Fruit fly (Drosophila melanogaster) whole organism, embryonic: ENCODE measurements around the gene CG42553.

ENCODE experiments used
- Atf-2 ChIP-seq: fragments of 200-800 bp; sonication (Bioruptor generic); optimal IDR thresholded peaks from 2 replicates; lab custom pipeline; 2016; ENCODE audit warnings: missing biosample characterization, missing genetic modification characterization
- CG10543 ChIP-seq: fragments of 200-800 bp; sonication (Bioruptor generic); optimal IDR thresholded peaks from 3 replicates; lab custom pipeline; 2017; ENCODE audit warnings: missing biosample characterization, mild to moderate bottlenecking, missing genetic modification characterization, moderate library complexity
- CG10654 ChIP-seq: fragments of 200-800 bp; sonication (Bioruptor generic); optimal IDR thresholded peaks from 2 replicates; lab custom pipeline; 2016; ENCODE audit warnings: missing biosample characterization, missing genetic modification characterization
- CG11504 ChIP-seq: fragments of 200-800 bp; sonication (Bioruptor generic); optimal IDR thresholded peaks from 3 replicates; lab custom pipeline; 2019; ENCODE audit warnings: missing biosample characterization, mild to moderate bottlenecking, missing genetic modification characterization, moderate library complexity
- CG11723 ChIP-seq: fragments of 200-800 bp; sonication (Bioruptor generic); optimal IDR thresholded peaks from 2 replicates; lab custom pipeline; 2017; ENCODE audit warnings: missing biosample characterization, mild to moderate bottlenecking, missing genetic modification characterization
- CG13894 ChIP-seq: fragments of 200-800 bp; sonication (Bioruptor generic); optimal IDR thresholded peaks from 3 replicates; lab custom pipeline; 2018; ENCODE audit warnings: missing biosample characterization, mild to moderate bottlenecking, missing genetic modification characterization, moderate library complexity
- CG14710 ChIP-seq: fragments of 200-800 bp; sonication (Bioruptor generic); optimal IDR thresholded peaks from 3 replicates; lab custom pipeline; 2019; ENCODE audit warnings: missing biosample characterization, mild to moderate bottlenecking, missing genetic modification characterization, moderate library complexity
- CG14965 ChIP-seq: fragments of 200-800 bp; sonication (Bioruptor generic); optimal IDR thresholded peaks from 2 replicates; lab custom pipeline; 2016; ENCODE audit warnings: missing biosample characterization, missing genetic modification characterization, borderline replicate concordance
- CG15696 ChIP-seq: fragments of 200-800 bp; sonication (Bioruptor generic); optimal IDR thresholded peaks from 2 replicates; lab custom pipeline; 2019; ENCODE audit warnings: missing biosample characterization, mild to moderate bottlenecking, missing genetic modification characterization, moderate library complexity
- CG1603 ChIP-seq: fragments of 200-800 bp; sonication (Bioruptor generic); optimal IDR thresholded peaks from 2 replicates; lab custom pipeline; 2019; ENCODE audit warnings: missing biosample characterization, mild to moderate bottlenecking, missing genetic modification characterization, moderate library complexity
- CG2202 ChIP-seq: fragments of 200-800 bp; sonication (Bioruptor generic); optimal IDR thresholded peaks from 2 replicates; lab custom pipeline; 2018; ENCODE audit warnings: missing biosample characterization, mild to moderate bottlenecking, missing genetic modification characterization
- CG2678 ChIP-seq: fragments of 200-800 bp; sonication (Bioruptor generic); optimal IDR thresholded peaks from 3 replicates; lab custom pipeline; 2019; ENCODE audit warnings: missing biosample characterization, mild to moderate bottlenecking, missing genetic modification characterization, moderate library complexity
- CG31441 ChIP-seq: fragments of 200-800 bp; sonication (Bioruptor generic); IDR thresholded peaks from 2 replicates; pipeline ENCODE4 v1.3.6; 2022; ENCODE audit warnings: missing biosample characterization, missing genetic modification characterization
- CG34224 ChIP-seq: fragments of 200-800 bp; sonication (Bioruptor generic); IDR thresholded peaks from 3 replicates; pipeline ENCODE4 v1.3.6; 2022; ENCODE audit warnings: missing biosample characterization, missing genetic modification characterization; ENCODE audit not compliant: partially characterized antibody
- CG3995 ChIP-seq: fragments of 200-800 bp; sonication (Bioruptor generic); optimal IDR thresholded peaks from 3 replicates; lab custom pipeline; 2016; ENCODE audit warnings: missing biosample characterization, missing genetic modification characterization
- CG6272 ChIP-seq: fragments of 200-800 bp; sonication (Bioruptor generic); IDR thresholded peaks from 2 replicates; pipeline ENCODE4 v1.3.6; 2022; ENCODE audit warnings: missing biosample characterization, missing genetic modification characterization
- CG6654 ChIP-seq: fragments of 200-800 bp; sonication (Bioruptor generic); optimal IDR thresholded peaks from 2 replicates; lab custom pipeline; 2017; ENCODE audit warnings: missing biosample characterization, mild to moderate bottlenecking, missing genetic modification characterization
- CG6791 ChIP-seq: fragments of 200-800 bp; sonication (Bioruptor generic); IDR thresholded peaks from 3 replicates; pipeline ENCODE4 v1.3.6; 2022; ENCODE audit warnings: missing biosample characterization, missing genetic modification characterization; ENCODE audit not compliant: partially characterized antibody
- CG7839 ChIP-seq: fragments of 200-800 bp; sonication (Bioruptor generic); optimal IDR thresholded peaks from 3 replicates; lab custom pipeline; 2018; ENCODE audit warnings: missing biosample characterization, mild to moderate bottlenecking, missing genetic modification characterization, moderate library complexity
- CG8290 ChIP-seq, 3 experiments: fragments of 200-800 bp; sonication (Bioruptor generic); optimal IDR thresholded peaks; 2 replicates each; lab custom pipeline; 2016 to 2019; ENCODE audit warnings: missing biosample characterization in 3 of 3, missing genetic modification characterization in 3 of 3, mild to moderate bottlenecking in 2 of 3, moderate library complexity in 1 of 3
- CG9215 ChIP-seq: fragments of 200-800 bp; sonication (Bioruptor generic); IDR thresholded peaks from 2 replicates; pipeline ENCODE4 v1.3.6; 2022; ENCODE audit warnings: missing biosample characterization, missing genetic modification characterization
- CG9817 ChIP-seq: fragments of 200-800 bp; sonication (Bioruptor generic); optimal IDR thresholded peaks from 2 replicates; lab custom pipeline; 2018; ENCODE audit warnings: missing biosample characterization, mild to moderate bottlenecking, missing genetic modification characterization, moderate library complexity
- Deaf1 ChIP-seq: fragments of 200-800 bp; optimal IDR thresholded peaks from 3 replicates; lab custom pipeline; 2019; ENCODE audit warnings: missing biosample characterization, mild to moderate bottlenecking, missing genetic modification characterization, moderate library complexity
- Dfd ChIP-seq, 2 experiments: fragments of >200 bp; optimal IDR thresholded peaks; 2 replicates each; lab custom pipeline; 2017; ENCODE audit warnings: missing biosample characterization in 2 of 2, missing genetic modification characterization in 2 of 2
- Ets65A ChIP-seq: fragments of 200-800 bp; sonication (Bioruptor generic); peaks from one replicate; lab custom pipeline; 2016; ENCODE audit warnings: missing biosample characterization, missing genetic modification characterization
- GATAe ChIP-seq: fragments of 200-800 bp; sonication (Bioruptor generic); conservative IDR thresholded peaks from 2 replicates; pipeline ENCODE4 v1.3.6; 2022; ENCODE audit warnings: missing biosample characterization, missing genetic modification characterization
- H15 ChIP-seq: fragments of 200-800 bp; sonication (Bioruptor generic); IDR thresholded peaks from 3 replicates; pipeline ENCODE4 v1.3.6; 2022; ENCODE audit warnings: missing biosample characterization, missing genetic modification characterization
- HLH3B ChIP-seq: fragments of 200-800 bp; sonication (Bioruptor generic); IDR thresholded peaks from 2 replicates; pipeline ENCODE4 v1.3.6; 2022; ENCODE audit warnings: missing biosample characterization, missing genetic modification characterization
- HmgZ ChIP-seq: fragments of 200-800 bp; sonication (Bioruptor generic); optimal IDR thresholded peaks from 2 replicates; lab custom pipeline; 2018; ENCODE audit warnings: missing biosample characterization, mild to moderate bottlenecking, missing genetic modification characterization
- NC2α ChIP-seq: fragments of 200-800 bp; sonication (Bioruptor generic); optimal IDR thresholded peaks from 2 replicates; lab custom pipeline; 2016; ENCODE audit warnings: missing biosample characterization, missing genetic modification characterization
- Oli ChIP-seq: fragments of 200-800 bp; sonication (Bioruptor generic); optimal IDR thresholded peaks from 2 replicates; lab custom pipeline; 2018; ENCODE audit warnings: missing biosample characterization, mild to moderate bottlenecking, missing genetic modification characterization, moderate library complexity
- Stat92E ChIP-seq, 3 experiments: fragments of >200 bp in 2 of 3; fragments of 200-800 bp in 1 of 3; sonication (Bioruptor generic) in 1 of 3; optimal IDR thresholded peaks; 2 replicates each; lab custom pipeline; 2017 to 2019; ENCODE audit warnings: missing biosample characterization in 3 of 3, missing genetic modification characterization in 3 of 3, mild to moderate bottlenecking in 1 of 3, moderate library complexity in 1 of 3
- Vsx1 ChIP-seq: fragments of 200-800 bp; sonication (Bioruptor generic); optimal IDR thresholded peaks from 2 replicates; lab custom pipeline; 2017; ENCODE audit warnings: missing biosample characterization, mild to moderate bottlenecking, missing genetic modification characterization, missing genetic modification reagents
- az2 ChIP-seq: fragments of 200-800 bp; sonication (Bioruptor generic); optimal IDR thresholded peaks from 3 replicates; lab custom pipeline; 2016; ENCODE audit warnings: missing biosample characterization, missing genetic modification characterization
- ci ChIP-seq: fragments of 200-800 bp; sonication (Bioruptor generic); IDR thresholded peaks from 3 replicates; pipeline ENCODE4 v1.3.6; 2022; ENCODE audit warnings: missing biosample characterization, missing genetic modification characterization
- crc ChIP-seq: fragments of 200-800 bp; sonication (Bioruptor generic); optimal IDR thresholded peaks from 2 replicates; lab custom pipeline; 2016; ENCODE audit warnings: missing biosample characterization, missing genetic modification characterization
- cwo ChIP-seq: fragments of 200-800 bp; sonication (Bioruptor generic); optimal IDR thresholded peaks from 3 replicates; lab custom pipeline; 2017; ENCODE audit warnings: missing biosample characterization, missing genetic modification characterization, mild to moderate bottlenecking, moderate library complexity, missing genetic modification reagents
- dysf ChIP-seq: fragments of 200-800 bp; sonication (Bioruptor generic); IDR thresholded peaks from 3 replicates; pipeline ENCODE4 v1.3.6; 2022; ENCODE audit warnings: missing biosample characterization, missing genetic modification characterization
- eve ChIP-seq, 2 experiments: fragments of >200 bp; optimal IDR thresholded peaks; 2 replicates each; lab custom pipeline; 2017; ENCODE audit warnings: missing biosample characterization in 2 of 2, missing genetic modification characterization in 2 of 2
- lmd ChIP-seq: fragments of 200-800 bp; sonication (Bioruptor generic); IDR thresholded peaks from 2 replicates; pipeline ENCODE4 v1.3.6; 2022; ENCODE audit warnings: missing biosample characterization, missing genetic modification characterization
- nmo ChIP-seq: fragments of 200-800 bp; sonication (Bioruptor generic); optimal IDR thresholded peaks from 2 replicates; lab custom pipeline; 2018; ENCODE audit warnings: missing biosample characterization, mild to moderate bottlenecking, missing genetic modification characterization, moderate library complexity
- nom ChIP-seq: fragments of 200-800 bp; sonication (Bioruptor generic); optimal IDR thresholded peaks from 2 replicates; lab custom pipeline; 2017; ENCODE audit warnings: missing biosample characterization, missing genetic modification characterization, mild to moderate bottlenecking, moderate library complexity, missing genetic modification reagents
- otp ChIP-seq: fragments of 200-800 bp; sonication (Bioruptor generic); IDR thresholded peaks from 3 replicates; pipeline ENCODE4, ENCODE4 v1.3.6; 2022; ENCODE audit warnings: missing biosample characterization, missing genetic modification characterization
- sens ChIP-seq: fragments of 200-800 bp; sonication (Bioruptor generic); peaks from one replicate; lab custom pipeline; 2016; ENCODE audit warnings: missing biosample characterization, missing genetic modification characterization
- sisA ChIP-seq: fragments of 200-800 bp; sonication (Bioruptor generic); IDR thresholded peaks from 2 replicates; pipeline ENCODE4 v1.3.6; 2022; ENCODE audit warnings: missing biosample characterization, missing genetic modification characterization
- sr ChIP-seq: fragments of 200-800 bp; sonication (Bioruptor generic); IDR thresholded peaks from 3 replicates; pipeline ENCODE4 v1.3.6; 2022; ENCODE audit warnings: missing biosample characterization, missing genetic modification characterization
- tll ChIP-seq, 2 experiments: fragments of 200-800 bp in 1 of 2; fragments of >200 bp in 1 of 2; sonication (Bioruptor generic) in 1 of 2; optimal IDR thresholded peaks; 2 replicates each; lab custom pipeline; 2017 to 2019; ENCODE audit warnings: missing biosample characterization in 2 of 2, missing genetic modification characterization in 2 of 2, mild to moderate bottlenecking in 1 of 2, moderate library complexity in 1 of 2
- vvl ChIP-seq: fragments of 200-800 bp; sonication (Bioruptor generic); IDR thresholded peaks from 2 replicates; pipeline ENCODE4 v1.3.6; 2022; ENCODE audit warnings: missing biosample characterization, missing genetic modification characterization
- wor ChIP-seq: fragments of 200-800 bp; sonication (Bioruptor generic); IDR thresholded peaks from 2 replicates; pipeline ENCODE4 v1.3.6; 2022; ENCODE audit warnings: missing biosample characterization, missing genetic modification characterization

The CG42553 gene

dm6 chr3L:811816-812215, 22.1 kb upstream of the CG42553 start (continued):
- TF ChIP-seq vvl: peak; percentile 55; the same call in 1 of the 2 replicates
- peak; percentile 0 for TF ChIP-seq cwo (GFP tag; lab: Kevin White, UChicago)
- TF ChIP-seq Stat92E (GFP tag; optimal IDR thresholded peaks at IDR 0.05; lab: Kevin White, UChicago): no peak
- no peak for TF ChIP-seq Vsx1
- no peak for TF ChIP-seq otp (GFP tag; lab: Robert Waterston, UW)
- no peak for TF ChIP-seq lmd (GFP tag; lab: Robert Waterston, UW)
- TF ChIP-seq CG13894: peak; percentile 56
- peak; percentile 52 for TF ChIP-seq CG10543 (GFP tag; lab: Kevin White, UChicago)
- no peak for TF ChIP-seq tll (GFP tag; optimal IDR thresholded peaks at IDR 0.05; lab: Kevin White, UChicago)
- no peak for TF ChIP-seq CG2678
- no peak for TF ChIP-seq CG14710
- no peak for TF ChIP-seq wor (GFP tag; lab: Robert Waterston, UW)
- no peak for TF ChIP-seq CG9215 (GFP tag; lab: Robert Waterston, UW)
- peak; percentile 28 for TF ChIP-seq Deaf1 (tag; lab: Kevin White, UChicago)
- no peak for TF ChIP-seq CG14965
- no peak for TF ChIP-seq CG15696 (tag; lab: Kevin White, UChicago)
- TF ChIP-seq GATAe (GFP tag; lab: Robert Waterston, UW): no peak
- TF ChIP-seq sens (GFP tag; lab: Kevin White, UChicago): peak; percentile 53
- no peak for TF ChIP-seq CG2202 (tag; lab: Kevin White, UChicago)
- TF ChIP-seq ci (GFP tag; lab: Robert Waterston, UW): peak; percentile 19; the same call in 1 of the 3 replicates
- no peak for TF ChIP-seq CG6791 (GFP tag; lab: Robert Waterston, UW)
- no peak for TF ChIP-seq CG3995
- TF ChIP-seq crc: no peak
- no peak for TF ChIP-seq CG34224 (GFP tag; lab: Robert Waterston, UW)
- no peak for TF ChIP-seq HmgZ (tag; lab: Kevin White, UChicago)
- peak; percentile 44; the same call in 1 of the 3 replicates for TF ChIP-seq sr (GFP tag; lab: Robert Waterston, UW)

DNA sequence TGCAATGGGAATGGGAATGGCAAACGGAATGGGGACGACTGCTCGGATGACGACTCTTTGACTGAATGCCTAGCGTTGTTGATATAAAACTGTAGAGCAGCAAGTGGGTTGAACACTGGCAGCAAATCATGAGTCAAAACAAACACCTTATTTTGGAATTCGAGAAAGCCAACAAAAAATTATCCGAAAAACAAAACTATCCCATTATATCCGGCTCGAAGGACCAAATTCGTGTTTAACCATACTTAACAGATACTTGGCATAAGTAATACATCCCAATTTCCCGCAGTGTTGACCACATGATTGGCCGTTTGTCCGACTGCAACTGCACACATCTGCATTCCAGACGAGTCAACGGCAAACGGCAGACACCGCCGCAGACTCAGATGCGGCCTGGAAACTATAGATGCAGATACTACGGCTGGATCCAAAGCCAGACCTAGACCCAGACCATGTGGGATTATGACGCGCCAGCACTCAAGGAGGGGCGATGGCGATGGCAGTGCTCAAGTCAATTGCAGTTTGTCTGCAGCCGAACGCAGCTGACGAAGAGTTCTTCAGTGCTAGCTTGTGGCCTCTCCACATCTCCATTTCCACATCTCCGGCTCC, 20.6 kb upstream of the CG42553 start:
- no peak for TF ChIP-seq CG11723 (GFP tag; lab: Kevin White, UChicago)
- TF ChIP-seq Dfd (GFP tag; optimal IDR thresholded peaks at IDR 0.05; lab: Kevin White, UChicago): no peak
- peak; percentile 2 for TF ChIP-seq NC2α (GFP tag; lab: Kevin White, UChicago)
- TF ChIP-seq nmo (GFP tag; lab: Kevin White, UChicago): peak; percentile 1
- 0 out of 2 replicates have a peak, but pooled peaks have one; percentile 30 for TF ChIP-seq vvl
- TF ChIP-seq CG6272 (GFP tag; lab: Robert Waterston, UW): no peak
- TF ChIP-seq HLH3B (GFP tag; lab: Robert Waterston, UW): peak; percentile 43; the same call in 1 of the 2 replicates
- peak; percentile 15; the same call in 1 of the 2 replicates for TF ChIP-seq lmd (GFP tag; lab: Robert Waterston, UW)
- peak; percentile 24 for TF ChIP-seq Ets65A (GFP tag; lab: Kevin White, UChicago)
- no peak for TF ChIP-seq CG10654 (GFP tag; lab: Kevin White, UChicago)
- TF ChIP-seq sisA: peak; percentile 31; the same call in 1 of the 2 replicates
- TF ChIP-seq H15 (GFP tag; lab: Robert Waterston, UW): no peak
- TF ChIP-seq dysf (GFP tag; lab: Robert Waterston, UW): peak; percentile 22; the same call in 1 of the 3 replicates
- TF ChIP-seq CG6654 (GFP tag; lab: Kevin White, UChicago): no peak
- peak; percentile 28 for TF ChIP-seq CG7839 (tag; lab: Kevin White, UChicago)
- TF ChIP-seq CG1603: peak; percentile 71
- peak; percentile 58 for TF ChIP-seq nom
- no peak for TF ChIP-seq CG8290 (GFP tag; optimal IDR thresholded peaks at IDR 0.05; lab: Kevin White, UChicago)
- no peak for TF ChIP-seq CG8290 (tag; optimal IDR thresholded peaks at IDR 0.05; lab: Kevin White, UChicago)
- TF ChIP-seq Atf-2 (GFP tag; lab: Kevin White, UChicago): no peak
- TF ChIP-seq CG11504 (tag; lab: Kevin White, UChicago): peak; percentile 43
- peak; percentile 35 for TF ChIP-seq CG31441
- peak; percentile 92 for TF ChIP-seq sens (GFP tag; lab: Kevin White, UChicago)
- TF ChIP-seq eve (GFP tag; optimal IDR thresholded peaks at IDR 0.05; lab: Kevin White, UChicago): peak in 1 of 2 experiments; percentile 1
- TF ChIP-seq CG9817 (tag; lab: Kevin White, UChicago): no peak
- peak; percentile 16 for TF ChIP-seq Oli (tag; lab: Kevin White, UChicago)
- peak; percentile 16 for TF ChIP-seq az2 (GFP tag; lab: Kevin White, UChicago)
